Worm (Caenorhabditis elegans) whole organism, early embryonic: ENCODE data around the gene F35F11.2.

ENCODE experiments used
- B0310.2 ChIP-seq: sonication (generic microtip); optimal IDR thresholded peaks from 2 replicates; lab custom pipeline; 2016; ENCODE audit warnings: mild to moderate bottlenecking, missing genetic modification characterization, missing compliant biosample characterization
- F13C5.2 ChIP-seq: sonication (generic microtip); optimal IDR thresholded peaks from 2 replicates; lab custom pipeline; 2017; ENCODE audit warnings: mild to moderate bottlenecking, missing genetic modification characterization, inconsistent platforms, missing compliant biosample characterization
- aly-1 ChIP-seq: sonication (generic microtip); optimal IDR thresholded peaks from 2 replicates; lab custom pipeline; 2016; ENCODE audit warnings: missing genetic modification characterization, missing compliant biosample characterization
- ama-1 ChIP-seq: fragments of 150-350 bp; optimal IDR thresholded peaks from 2 replicates; lab custom pipeline; 2014
- ceh-13 ChIP-seq: fragments of 200-800 bp; sonication (Bioruptor generic); optimal IDR thresholded peaks from 2 replicates; lab custom pipeline; 2018; ENCODE audit warnings: mild to moderate bottlenecking, missing genetic modification characterization, missing compliant biosample characterization
- ceh-36 ChIP-seq: sonication (generic microtip); optimal IDR thresholded peaks from 2 replicates; lab custom pipeline; 2016; ENCODE audit warnings: missing genetic modification characterization, inconsistent platforms, missing compliant biosample characterization
- ets-7 ChIP-seq: sonication (generic microtip); optimal IDR thresholded peaks from 2 replicates; lab custom pipeline; 2016; ENCODE audit warnings: missing genotype, missing genetic modification characterization, missing compliant biosample characterization
- flt-1 ChIP-seq: fragments of 200-800 bp; sonication (Bioruptor generic); IDR thresholded peaks from 2 replicates; pipeline ENCODE4 v1.3.6; 2022; ENCODE audit warnings: missing genetic modification characterization, missing compliant biosample characterization
- hmbx-1 ChIP-seq: sonication (generic microtip); optimal IDR thresholded peaks from 2 replicates; lab custom pipeline; 2016; ENCODE audit warnings: mild to moderate bottlenecking, missing genetic modification characterization, missing compliant biosample characterization
- hmg-4 ChIP-seq: fragments of 200-800 bp; sonication (Bioruptor generic); optimal IDR thresholded peaks from 2 replicates; lab custom pipeline; 2018; ENCODE audit warnings: mild to moderate bottlenecking, missing genetic modification characterization, missing compliant biosample characterization
- hnd-1 ChIP-seq: sonication (generic microtip); optimal IDR thresholded peaks from 2 replicates; lab custom pipeline; 2016; ENCODE audit warnings: missing genetic modification characterization, missing compliant biosample characterization
- pes-1 ChIP-seq: fragments of 200-800 bp; sonication (Bioruptor generic); IDR thresholded peaks from 2 replicates; pipeline ENCODE4 v1.3.6; 2022; ENCODE audit warnings: missing genetic modification reagents, missing genetic modification characterization, missing compliant biosample characterization
- scrt-1 ChIP-seq: fragments of 200-800 bp; sonication (Bioruptor generic); IDR thresholded peaks from 2 replicates; pipeline ENCODE4 v1.3.6; 2022; ENCODE audit warnings: missing genetic modification characterization, missing compliant biosample characterization
- sea-1 ChIP-seq: fragments of 200-800 bp; sonication (Bioruptor generic); conservative IDR thresholded peaks from 2 replicates; pipeline ENCODE4 v1.3.6; 2022; ENCODE audit warnings: missing genetic modification characterization, missing compliant biosample characterization
- tbx-11 ChIP-seq: fragments of 200-800 bp; sonication (Bioruptor generic); IDR thresholded peaks from 2 replicates; pipeline ENCODE4 v1.3.6; 2022; ENCODE audit warnings: missing genetic modification characterization, missing compliant biosample characterization
- tbx-37 ChIP-seq: fragments of 200-800 bp; sonication (Bioruptor generic); conservative IDR thresholded peaks from 2 replicates; pipeline ENCODE4 v1.3.6; 2022; ENCODE audit warnings: missing genetic modification reagents, missing genetic modification characterization, missing compliant biosample characterization
- tra-4 ChIP-seq: sonication (generic microtip); optimal IDR thresholded peaks from 2 replicates; lab custom pipeline; 2017; ENCODE audit warnings: missing genetic modification characterization, missing compliant biosample characterization

F35F11.2 gene

DNA sequence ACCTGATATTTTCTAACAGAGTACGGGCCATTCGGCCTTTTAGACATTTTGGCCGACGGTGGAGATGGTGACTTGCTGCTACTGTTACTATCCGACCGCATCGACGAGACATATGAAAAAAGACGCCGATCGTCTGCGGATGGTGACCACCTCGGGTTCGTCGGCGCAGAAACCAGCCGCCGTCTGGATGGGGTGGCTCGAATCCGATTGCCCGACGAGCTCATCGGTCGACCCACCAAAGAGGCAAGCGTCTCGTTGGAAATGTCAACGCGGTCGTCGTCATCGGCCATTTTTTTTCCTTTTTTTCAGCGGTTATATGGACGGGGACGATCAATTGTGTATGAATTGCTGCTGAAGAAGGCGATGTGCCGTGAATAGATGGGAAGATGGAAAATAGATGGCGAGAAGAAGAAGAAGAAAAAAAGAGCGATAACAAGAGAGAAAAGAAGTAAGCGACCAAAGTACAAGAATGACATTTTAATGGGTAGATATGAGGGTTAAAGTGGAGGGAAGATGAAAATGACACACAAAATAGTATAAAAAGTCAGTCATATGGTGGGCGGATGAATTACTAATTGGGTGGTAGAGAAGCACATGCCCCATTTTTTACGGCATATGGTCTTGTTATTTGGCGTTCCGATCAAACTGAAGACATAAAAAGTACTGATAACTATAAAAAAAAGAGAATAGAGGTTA is 21.2 kb upstream of the F35F11.2 start:
- TF ChIP-seq ceh-36 (tag; lab: Kevin White, UChicago) (no peak), hmbx-1 (no peak), flt-1 (GFP tag; lab: Robert Waterston, UW) (no peak), ceh-13 (GFP tag; lab: Kevin White, UChicago) (no peak), tra-4 (no peak), aly-1 (tag; lab: Kevin White, UChicago) (no peak), sea-1 (GFP tag; lab: Robert Waterston, UW) (no peak), scrt-1 (GFP tag; lab: Robert Waterston, UW) (no peak), pes-1 (GFP tag; lab: Robert Waterston, UW) (no peak), hmg-4 (GFP tag; lab: Kevin White, UChicago) (no peak), ets-7 (tag; lab: Kevin White, UChicago) (no peak), ama-1 (lab: Kevin White, UChicago) (no peak), tbx-11 (GFP tag; lab: Robert Waterston, UW) (no peak), tbx-37 (GFP tag; lab: Robert Waterston, UW) (no peak), hnd-1 (tag; lab: Kevin White, UChicago) (no peak), B0310.2 (tag; lab: Kevin White, UChicago) (no peak)

DNA sequence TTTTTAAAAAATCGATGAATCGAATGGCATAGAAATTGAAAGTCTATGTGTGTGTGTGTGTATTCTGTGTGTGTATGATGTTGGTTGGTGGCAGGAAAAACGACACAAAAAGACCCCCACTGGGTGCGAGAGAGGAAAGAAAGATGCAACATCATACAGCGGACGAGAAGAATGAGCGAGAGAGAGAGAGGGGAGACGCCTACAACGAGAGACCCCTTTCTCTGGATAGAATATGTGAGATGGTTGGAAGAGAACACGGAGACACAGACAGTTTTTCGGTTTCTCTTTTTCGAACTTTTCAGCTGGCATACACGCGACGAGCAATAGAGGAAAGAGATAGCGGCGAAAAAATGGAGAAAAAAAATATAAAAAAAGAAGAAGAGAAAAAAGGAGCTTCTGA is 20.2 kb upstream of the F35F11.2 start:
- TF ChIP-seq F13C5.2 (tag; lab: Kevin White, UChicago), result peak; percentile 50
- TF ChIP-seq ceh-36 (tag; lab: Kevin White, UChicago), result no peak
- TF ChIP-seq hmg-4 (GFP tag; lab: Kevin White, UChicago), result peak; percentile 31

DNA sequence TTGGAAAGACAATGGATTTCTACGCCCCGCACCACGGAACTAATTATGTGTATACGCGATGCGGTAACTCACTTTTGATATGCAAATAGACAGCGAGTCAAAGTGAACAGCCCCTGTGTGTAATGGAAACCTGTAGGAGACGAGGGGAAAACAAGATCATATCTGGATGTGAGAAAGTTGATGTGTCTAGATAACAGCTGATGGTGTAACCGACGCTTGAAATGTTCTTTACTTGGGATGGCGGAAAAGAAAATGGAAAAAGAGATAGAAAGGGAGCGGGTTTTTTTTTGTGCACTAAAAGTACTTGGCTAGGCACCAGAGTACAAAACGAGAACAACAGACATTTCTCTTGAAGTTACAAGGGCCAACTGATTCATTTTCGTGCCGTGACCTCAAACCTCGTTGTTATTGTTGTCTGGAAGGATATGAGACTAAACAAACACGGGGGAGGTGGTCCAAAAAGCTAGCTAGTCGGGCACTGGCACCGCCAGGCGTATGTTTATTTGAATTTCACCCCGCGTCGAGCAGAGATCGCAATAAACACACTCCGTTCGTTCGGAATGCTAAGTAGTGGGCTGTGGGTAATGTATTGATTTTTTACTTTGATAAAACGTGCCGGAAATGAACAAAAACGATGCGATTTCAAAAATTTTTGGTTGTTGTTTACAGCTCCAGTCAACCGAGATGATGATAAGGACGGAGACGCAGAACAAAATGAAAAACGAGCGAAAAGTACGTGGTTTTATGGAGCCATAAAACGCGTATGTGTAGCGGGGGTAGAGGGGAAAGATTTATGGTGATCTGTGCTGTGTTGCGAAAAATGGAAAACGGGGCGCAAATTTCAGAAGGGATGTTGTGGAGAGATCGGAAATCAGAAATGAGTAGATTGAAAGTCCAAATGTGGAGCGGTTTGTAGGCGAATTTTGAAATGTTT is 18.0 kb upstream of the F35F11.2 start:
- no peak for TF ChIP-seq ama-1 (lab: Kevin White, UChicago)
- TF ChIP-seq aly-1 (tag; lab: Kevin White, UChicago), result no peak
- TF ChIP-seq scrt-1 (GFP tag; lab: Robert Waterston, UW), result no peak
- TF ChIP-seq pes-1 (GFP tag; lab: Robert Waterston, UW), result no peak
- no peak for TF ChIP-seq ets-7 (tag; lab: Kevin White, UChicago)
- TF ChIP-seq sea-1 (GFP tag; lab: Robert Waterston, UW), result no peak
- TF ChIP-seq hnd-1 (tag; lab: Kevin White, UChicago), result no peak
- no peak for TF ChIP-seq B0310.2 (tag; lab: Kevin White, UChicago)
- TF ChIP-seq tra-4, result no peak
- no peak for TF ChIP-seq ceh-13 (GFP tag; lab: Kevin White, UChicago)
- no peak for TF ChIP-seq flt-1 (GFP tag; lab: Robert Waterston, UW)
- no peak for TF ChIP-seq hmg-4 (GFP tag; lab: Kevin White, UChicago)

DNA sequence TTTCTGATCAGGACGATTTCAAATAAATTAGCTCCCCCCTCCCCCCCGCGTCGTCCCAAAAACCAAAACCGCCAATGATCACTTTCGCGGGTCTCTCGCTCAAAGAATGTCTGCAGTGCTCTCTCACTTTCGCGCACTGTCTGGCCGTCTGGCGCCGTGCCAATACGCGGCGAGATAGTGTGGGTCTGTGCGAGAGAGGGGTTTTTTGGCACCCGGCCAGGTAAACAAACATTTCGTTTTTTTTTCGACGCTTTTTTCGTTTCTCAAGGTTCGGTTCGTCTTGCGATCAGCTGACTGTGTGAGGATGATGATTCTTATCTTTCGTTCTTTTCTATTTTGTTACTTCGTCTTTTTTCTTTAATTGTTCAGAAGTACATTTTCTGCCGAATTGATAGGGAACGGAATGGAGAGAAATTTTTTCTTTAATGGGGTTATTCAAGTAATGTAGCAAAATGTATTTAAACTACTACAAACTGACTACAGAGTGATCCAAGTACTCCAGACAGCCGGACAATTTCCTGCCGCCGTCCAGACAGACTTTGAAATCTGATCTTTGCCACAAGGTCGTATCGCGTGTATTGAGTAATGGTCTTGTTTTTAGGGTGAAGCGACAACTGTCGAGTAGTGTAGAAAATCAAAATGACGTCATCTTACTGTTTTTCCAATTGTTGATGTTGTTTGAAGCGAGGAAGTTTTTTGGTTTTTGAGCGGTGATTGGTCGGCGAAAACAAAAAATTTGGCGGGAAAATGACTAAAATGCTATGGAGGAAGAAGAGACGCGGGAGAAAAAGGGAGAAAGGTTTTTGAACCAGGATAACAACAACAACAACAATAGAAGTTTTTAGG is 15.7 kb upstream of the F35F11.2 start:
- TF ChIP-seq ets-7 (tag; lab: Kevin White, UChicago) (no peak), scrt-1 (GFP tag; lab: Robert Waterston, UW) (no peak), hnd-1 (tag; lab: Kevin White, UChicago) (no peak), tbx-11 (GFP tag; lab: Robert Waterston, UW) (no peak), ama-1 (lab: Kevin White, UChicago) (no peak), ceh-36 (tag; lab: Kevin White, UChicago) (no peak), flt-1 (GFP tag; lab: Robert Waterston, UW) (no peak), hmg-4 (GFP tag; lab: Kevin White, UChicago) (no peak), aly-1 (tag; lab: Kevin White, UChicago) (no peak), hmbx-1 (no peak), pes-1 (GFP tag; lab: Robert Waterston, UW) (no peak), B0310.2 (tag; lab: Kevin White, UChicago) (no peak), ceh-13 (GFP tag; lab: Kevin White, UChicago) (no peak), sea-1 (GFP tag; lab: Robert Waterston, UW) (no peak)

DNA sequence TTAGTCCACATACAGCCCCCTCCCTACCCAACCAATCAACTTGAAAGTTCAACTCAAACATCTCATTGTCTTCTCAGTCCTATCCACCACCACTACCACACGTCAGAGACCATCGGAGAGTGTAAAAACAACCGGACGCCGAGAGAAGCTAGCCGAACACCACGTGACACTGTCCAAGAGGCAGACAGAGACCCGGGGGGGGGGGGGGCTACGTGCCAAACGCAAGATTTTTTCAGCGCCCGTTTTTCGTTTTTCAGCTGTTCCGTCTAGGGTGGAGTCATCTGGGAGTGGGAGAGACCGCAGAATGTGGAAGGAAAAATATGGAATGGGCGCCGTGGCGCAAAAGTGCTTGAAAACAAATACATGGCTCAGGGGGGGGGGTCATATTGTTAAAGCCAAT is 14.2 kb upstream of the F35F11.2 start:
- TF ChIP-seq hmbx-1 (no peak), ceh-13 (GFP tag; lab: Kevin White, UChicago) (no peak), tbx-37 (GFP tag; lab: Robert Waterston, UW) (no peak), pes-1 (GFP tag; lab: Robert Waterston, UW) (no peak), hmg-4 (GFP tag; lab: Kevin White, UChicago) (no peak), aly-1 (tag; lab: Kevin White, UChicago) (no peak), ceh-36 (tag; lab: Kevin White, UChicago) (no peak), F13C5.2 (tag; lab: Kevin White, UChicago) (no peak)
